Worm (Caenorhabditis elegans) whole organism, late embryonic: ENCODE measurements around the gene R09H10.2.

Source experiments
- F13H6.1 ChIP-seq: sonication (generic microtip); optimal IDR thresholded peaks from 2 replicates; lab custom pipeline; 2016; ENCODE audit warnings: missing genetic modification characterization, missing compliant biosample characterization
- K09A11.1 ChIP-seq: sonication (generic microtip); optimal IDR thresholded peaks from 2 replicates; lab custom pipeline; 2017; ENCODE audit warnings: antibody characterized with exemption, mild to moderate bottlenecking, missing genetic modification characterization, missing compliant biosample characterization; ENCODE audit not compliant: insufficient read depth
- ceh-30 ChIP-seq: fragments of 150-350 bp; optimal IDR thresholded peaks from 2 replicates; lab custom pipeline; 2014; ENCODE audit warnings: missing biosample characterization, missing genetic modification characterization
- dve-1 ChIP-seq: sonication (generic microtip); optimal IDR thresholded peaks from 2 replicates; lab custom pipeline; 2017; ENCODE audit warnings: antibody characterized with exemption, mild to moderate bottlenecking, missing genetic modification characterization, missing compliant biosample characterization
- ets-4 ChIP-seq: sonication (generic microtip); optimal IDR thresholded peaks from 2 replicates; lab custom pipeline; 2016; ENCODE audit warnings: missing genetic modification characterization, missing compliant biosample characterization
- fkh-10 ChIP-seq: fragments of 150-350 bp; optimal IDR thresholded peaks from 2 replicates; lab custom pipeline; 2014; ENCODE audit warnings: missing biosample characterization, missing genetic modification reagents, missing genetic modification characterization
- hlh-30 ChIP-seq: sonication (generic microtip); optimal IDR thresholded peaks from 2 replicates; lab custom pipeline; 2017; ENCODE audit warnings: antibody characterized with exemption, missing genetic modification characterization, missing compliant biosample characterization; ENCODE audit not compliant: insufficient read depth
- nhr-11 ChIP-seq: fragments of 150-350 bp; optimal IDR thresholded peaks from 2 replicates; lab custom pipeline; 2014; ENCODE audit warnings: missing biosample characterization, missing genetic modification characterization
- pha-2 ChIP-seq: sonication (generic microtip); optimal IDR thresholded peaks from 2 replicates; lab custom pipeline; 2017; ENCODE audit warnings: mild to moderate bottlenecking, missing genetic modification characterization, missing compliant biosample characterization
- unc-55 ChIP-seq: sonication (generic microtip); optimal IDR thresholded peaks from 2 replicates; lab custom pipeline; 2017; ENCODE audit warnings: missing biosample characterization, missing genetic modification reagents, missing genetic modification characterization

DNA sequence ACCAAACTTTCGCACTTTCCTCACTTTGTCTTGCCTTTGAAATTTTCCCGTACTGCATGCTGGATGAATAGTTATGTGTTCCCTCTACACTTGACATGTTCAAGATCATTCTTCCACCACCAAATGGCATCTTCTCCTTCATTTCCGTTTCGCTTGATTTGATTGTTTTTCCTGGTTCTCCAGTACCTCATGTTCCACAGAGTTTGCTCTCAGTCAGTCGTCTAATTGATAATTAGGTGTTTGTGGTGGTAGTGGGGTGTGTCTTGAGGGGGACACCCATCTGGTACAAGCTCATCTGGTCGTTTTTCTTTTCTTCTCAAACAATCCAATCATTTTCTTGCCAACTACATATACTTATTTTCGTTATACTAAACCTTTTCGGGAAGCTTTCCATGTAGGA, 31.7 kb upstream of the R09H10.2 start:
- TF ChIP-seq F13H6.1 (tag; lab: Kevin White, UChicago): no peak
- no peak for TF ChIP-seq dve-1 (tag; lab: Kevin White, UChicago)
- no peak for TF ChIP-seq ets-4 (tag; lab: Kevin White, UChicago)
- no peak for TF ChIP-seq fkh-10 (GFP tag; lab: Kevin White, UChicago)
- TF ChIP-seq nhr-11 (tag; lab: Kevin White, UChicago): no peak
- TF ChIP-seq K09A11.1: no peak
- TF ChIP-seq hlh-30 (tag; lab: Kevin White, UChicago): no peak
- TF ChIP-seq unc-55 (GFP tag; lab: Kevin White, UChicago): no peak
- TF ChIP-seq ceh-30 (tag; lab: Kevin White, UChicago): no peak
- no peak for TF ChIP-seq pha-2 (tag; lab: Kevin White, UChicago)
